Fruit fly (Drosophila melanogaster) whole organism, embryonic: Measurements from ENCODE around the gene CG7407.

ENCODE experiments used
- CG11085 ChIP-seq: fragments of 200-800 bp; sonication (Bioruptor generic); IDR thresholded peaks from 2 replicates; pipeline ENCODE4 v1.3.6; 2022; ENCODE audit warnings: missing biosample characterization, missing genetic modification characterization
- CG11398 ChIP-seq: fragments of 200-800 bp; sonication (Bioruptor generic); optimal IDR thresholded peaks from 2 replicates; lab custom pipeline; 2016; ENCODE audit warnings: missing biosample characterization, missing genetic modification characterization
- CG11723 ChIP-seq: fragments of 200-800 bp; sonication (Bioruptor generic); optimal IDR thresholded peaks from 2 replicates; lab custom pipeline; 2017; ENCODE audit warnings: missing biosample characterization, mild to moderate bottlenecking, missing genetic modification characterization
- CG12071 ChIP-seq: fragments of 200-800 bp; sonication (Bioruptor generic); optimal IDR thresholded peaks from 3 replicates; lab custom pipeline; 2018; ENCODE audit warnings: missing biosample characterization, mild to moderate bottlenecking, missing genetic modification characterization
- CG12769 ChIP-seq: fragments of 200-800 bp; sonication (Bioruptor generic); optimal IDR thresholded peaks from 2 replicates; lab custom pipeline; 2019; ENCODE audit warnings: missing biosample characterization, mild to moderate bottlenecking, missing genetic modification characterization, moderate library complexity
- CG1529 ChIP-seq: fragments of 200-800 bp; sonication (Bioruptor generic); optimal IDR thresholded peaks from 3 replicates; lab custom pipeline; 2018; ENCODE audit warnings: missing biosample characterization, missing genetic modification characterization
- CG15479 ChIP-seq: fragments of 200-800 bp; sonication (Bioruptor generic); optimal IDR thresholded peaks from 3 replicates; lab custom pipeline; 2019; ENCODE audit warnings: missing biosample characterization, mild to moderate bottlenecking, missing genetic modification characterization, moderate library complexity
- CG31224 ChIP-seq: fragments of 200-800 bp; sonication (Bioruptor generic); IDR thresholded peaks from 2 replicates; pipeline ENCODE4 v1.3.6; 2022; ENCODE audit warnings: missing biosample characterization, missing genetic modification characterization
- CG34422 ChIP-seq: fragments of 200-800 bp; sonication (Bioruptor generic); IDR thresholded peaks from 3 replicates; pipeline ENCODE4 v1.3.6; 2022; ENCODE audit warnings: missing biosample characterization, missing genetic modification characterization
- CG3838 ChIP-seq: fragments of 200-800 bp; sonication (Bioruptor generic); optimal IDR thresholded peaks from 3 replicates; lab custom pipeline; 2016; ENCODE audit warnings: missing biosample characterization, missing genetic modification characterization
- CG4282 ChIP-seq: fragments of 200-800 bp; sonication (Bioruptor generic); optimal IDR thresholded peaks from 2 replicates; lab custom pipeline; 2016; ENCODE audit warnings: missing biosample characterization, missing genetic modification characterization
- CG4424 ChIP-seq: fragments of 200-800 bp; sonication (Bioruptor generic); optimal IDR thresholded peaks from 3 replicates; lab custom pipeline; 2016; ENCODE audit warnings: missing biosample characterization, missing genetic modification characterization
- CG6254 ChIP-seq: fragments of 200-800 bp; sonication (Bioruptor generic); optimal IDR thresholded peaks from 3 replicates; lab custom pipeline; 2017; ENCODE audit warnings: mild to moderate bottlenecking, missing biosample characterization, missing genetic modification reagents, missing genetic modification characterization
- CG7372 ChIP-seq: fragments of 200-800 bp; sonication (Bioruptor generic); IDR thresholded peaks from 2 replicates; pipeline ENCODE4 v1.3.6; 2022; ENCODE audit warnings: missing biosample characterization, missing genetic modification characterization
- CG8281 ChIP-seq: fragments of 200-800 bp; sonication (Bioruptor generic); optimal IDR thresholded peaks from 2 replicates; lab custom pipeline; 2018; ENCODE audit warnings: missing biosample characterization, mild to moderate bottlenecking, missing genetic modification characterization, moderate library complexity
- CG9797 ChIP-seq: fragments of 200-800 bp; sonication (Bioruptor generic); optimal IDR thresholded peaks from 3 replicates; lab custom pipeline; 2018; ENCODE audit warnings: missing biosample characterization, mild to moderate bottlenecking, missing genetic modification characterization
- D19B ChIP-seq: fragments of 200-800 bp; sonication (Bioruptor generic); optimal IDR thresholded peaks from 2 replicates; lab custom pipeline; 2017; ENCODE audit warnings: missing biosample characterization, mild to moderate bottlenecking, missing genetic modification characterization
- Dad ChIP-seq: fragments of 200-800 bp; sonication (Bioruptor generic); optimal IDR thresholded peaks from 3 replicates; lab custom pipeline; 2016; ENCODE audit warnings: missing biosample characterization, missing genetic modification characterization
- H15 ChIP-seq: fragments of 200-800 bp; sonication (Bioruptor generic); IDR thresholded peaks from 3 replicates; pipeline ENCODE4 v1.3.6; 2022; ENCODE audit warnings: missing biosample characterization, missing genetic modification characterization
- Nf-YA ChIP-seq: fragments of 200-800 bp; sonication (Bioruptor generic); IDR thresholded peaks from 2 replicates; pipeline ENCODE4 v1.3.6; 2022; ENCODE audit warnings: missing biosample characterization, missing genetic modification characterization
- Rfx ChIP-seq: fragments of 200-800 bp; sonication (Bioruptor generic); IDR thresholded peaks from 2 replicates; pipeline ENCODE4 v1.3.6; 2022; ENCODE audit warnings: missing biosample characterization, missing genetic modification characterization
- Side ChIP-seq: fragments of 200-800 bp; sonication (Bioruptor generic); optimal IDR thresholded peaks from 2 replicates; lab custom pipeline; 2016; ENCODE audit warnings: missing biosample characterization, missing genetic modification characterization
- Ssrp ChIP-seq: fragments of 200-800 bp; sonication (Bioruptor generic); optimal IDR thresholded peaks from 2 replicates; lab custom pipeline; 2018; ENCODE audit warnings: missing biosample characterization, mild to moderate bottlenecking, missing genetic modification characterization, moderate library complexity
- TFAM ChIP-seq: fragments of 200-800 bp; sonication (Bioruptor generic); optimal IDR thresholded peaks from 2 replicates; lab custom pipeline; 2017; ENCODE audit warnings: missing biosample characterization, missing genetic modification characterization, inconsistent platforms
- ap ChIP-seq: fragments of 200-800 bp; sonication (Bioruptor generic); IDR thresholded peaks from 2 replicates; pipeline ENCODE4 v1.3.6; 2022; ENCODE audit warnings: missing biosample characterization, missing genetic modification characterization
- ash1 ChIP-seq: fragments of 200-800 bp; sonication (Bioruptor generic); optimal IDR thresholded peaks from 2 replicates; lab custom pipeline; 2018; ENCODE audit warnings: missing biosample characterization, mild to moderate bottlenecking, missing genetic modification characterization
- btn ChIP-seq: fragments of 200-800 bp; sonication (Bioruptor generic); optimal IDR thresholded peaks from 2 replicates; lab custom pipeline; 2016; ENCODE audit warnings: missing biosample characterization, missing genetic modification characterization
- crc ChIP-seq: fragments of 200-800 bp; sonication (Bioruptor generic); optimal IDR thresholded peaks from 2 replicates; lab custom pipeline; 2016; ENCODE audit warnings: missing biosample characterization, missing genetic modification characterization
- croc ChIP-seq: fragments of 200-800 bp; sonication (Bioruptor generic); conservative IDR thresholded peaks from 3 replicates; pipeline ENCODE4 v1.3.6; 2022; ENCODE audit warnings: missing biosample characterization, missing genetic modification characterization
- crol ChIP-seq: fragments of 200-800 bp; sonication (Bioruptor generic); IDR thresholded peaks from 2 replicates; pipeline ENCODE4 v1.3.6; 2022; ENCODE audit warnings: missing biosample characterization, missing genetic modification characterization
- dm ChIP-seq: fragments of 200-800 bp; sonication (Bioruptor generic); optimal IDR thresholded peaks from 3 replicates; lab custom pipeline; 2016; ENCODE audit warnings: missing biosample characterization, missing genetic modification characterization
- fd3F ChIP-seq: fragments of 200-800 bp; sonication (Bioruptor generic); optimal IDR thresholded peaks from 2 replicates; lab custom pipeline; 2018; ENCODE audit warnings: missing biosample characterization, mild to moderate bottlenecking, missing genetic modification characterization, moderate library complexity
- ftz-f1 ChIP-seq: fragments of 200-800 bp; sonication (Bioruptor generic); optimal IDR thresholded peaks from 2 replicates; lab custom pipeline; 2016; ENCODE audit warnings: missing biosample characterization, missing genetic modification characterization
- gfzf ChIP-seq: fragments of 200-800 bp; sonication (Bioruptor generic); optimal IDR thresholded peaks from 2 replicates; lab custom pipeline; 2016; ENCODE audit warnings: missing biosample characterization, mild to moderate bottlenecking, missing genetic modification characterization, moderate library complexity
- gro ChIP-seq: fragments of 200-800 bp; sonication (Bioruptor generic); optimal IDR thresholded peaks from 2 replicates; lab custom pipeline; 2016; ENCODE audit warnings: missing biosample characterization, missing genetic modification characterization
- gsb-n ChIP-seq: fragments of 200-800 bp; sonication (Bioruptor generic); optimal IDR thresholded peaks from 3 replicates; lab custom pipeline; 2018; ENCODE audit warnings: missing biosample characterization, mild to moderate bottlenecking, missing genetic modification characterization
- hkb ChIP-seq, 2 experiments: fragments of 200-800 bp in 1 of 2; fragments of >200 bp in 1 of 2; sonication (Bioruptor generic) in 1 of 2; IDR thresholded peaks in 1 of 2; optimal IDR thresholded peaks in 1 of 2; 2 replicates each; pipeline versions ENCODE4 v1.3.6 to Lab custom; 2017 to 2022; ENCODE audit warnings: missing biosample characterization in 1 of 2, missing genetic modification characterization in 1 of 2
- ind ChIP-seq: fragments of 200-800 bp; sonication (Bioruptor generic); optimal IDR thresholded peaks from 3 replicates; lab custom pipeline; 2016; ENCODE audit warnings: missing biosample characterization, missing genetic modification characterization
- mirr ChIP-seq: fragments of 200-800 bp; sonication (Bioruptor generic); optimal IDR thresholded peaks from 3 replicates; lab custom pipeline; 2018; ENCODE audit warnings: missing biosample characterization, mild to moderate bottlenecking, missing genetic modification characterization
- otp ChIP-seq: fragments of 200-800 bp; sonication (Bioruptor generic); IDR thresholded peaks from 3 replicates; pipeline ENCODE4, ENCODE4 v1.3.6; 2022; ENCODE audit warnings: missing biosample characterization, missing genetic modification characterization
- pb ChIP-seq: fragments of 200-800 bp; sonication (Bioruptor generic); optimal IDR thresholded peaks from 3 replicates; lab custom pipeline; 2016; ENCODE audit warnings: missing biosample characterization, missing genetic modification characterization
- phol ChIP-seq: fragments of 200-800 bp; sonication (Bioruptor generic); optimal IDR thresholded peaks from 3 replicates; lab custom pipeline; 2018; ENCODE audit warnings: missing biosample characterization, mild to moderate bottlenecking, missing genetic modification characterization, moderate library complexity
- ro ChIP-seq: fragments of 200-800 bp; sonication (Bioruptor generic); IDR thresholded peaks from 2 replicates; pipeline ENCODE4 v1.3.6; 2022; ENCODE audit warnings: missing biosample characterization, missing genetic modification characterization
- salm ChIP-seq: fragments of 200-800 bp; sonication (Bioruptor generic); optimal IDR thresholded peaks from 2 replicates; lab custom pipeline; 2018; ENCODE audit warnings: missing biosample characterization, mild to moderate bottlenecking, missing genetic modification characterization
- sc ChIP-seq, 3 experiments: fragments of >200 bp in 2 of 3; fragments of 200-800 bp in 1 of 3; sonication (Bioruptor generic) in 1 of 3; optimal IDR thresholded peaks; 2 replicates in 2 of 3; 3 replicates in 1 of 3; lab custom pipeline; 2017; ENCODE audit warnings: mild to moderate bottlenecking in 1 of 3, missing biosample characterization in 1 of 3, missing genetic modification characterization in 1 of 3, missing genetic modification reagents in 1 of 3
- sens-2 ChIP-seq: fragments of 200-800 bp; sonication (Bioruptor generic); IDR thresholded peaks from 2 replicates; pipeline ENCODE4 v1.3.6; 2022; ENCODE audit warnings: missing biosample characterization, missing genetic modification characterization
- seq ChIP-seq: fragments of 200-800 bp; sonication (Bioruptor generic); IDR thresholded peaks from 2 replicates; pipeline ENCODE4 v1.3.6; 2022; ENCODE audit warnings: missing biosample characterization, missing genetic modification characterization
- tap ChIP-seq: fragments of 200-800 bp; optimal IDR thresholded peaks from 3 replicates; lab custom pipeline; 2019; ENCODE audit warnings: missing biosample characterization, mild to moderate bottlenecking, missing genetic modification characterization, moderate library complexity
- vfl ChIP-seq: fragments of 200-800 bp; sonication (Bioruptor generic); optimal IDR thresholded peaks from 2 replicates; lab custom pipeline; 2016; ENCODE audit warnings: missing biosample characterization, missing genetic modification characterization
- zfh1 ChIP-seq: fragments of 200-800 bp; sonication (Bioruptor generic); IDR thresholded peaks from 3 replicates; pipeline ENCODE4 v1.3.6; 2022; ENCODE audit warnings: missing biosample characterization, missing genetic modification characterization

CG7407 gene

DNA sequence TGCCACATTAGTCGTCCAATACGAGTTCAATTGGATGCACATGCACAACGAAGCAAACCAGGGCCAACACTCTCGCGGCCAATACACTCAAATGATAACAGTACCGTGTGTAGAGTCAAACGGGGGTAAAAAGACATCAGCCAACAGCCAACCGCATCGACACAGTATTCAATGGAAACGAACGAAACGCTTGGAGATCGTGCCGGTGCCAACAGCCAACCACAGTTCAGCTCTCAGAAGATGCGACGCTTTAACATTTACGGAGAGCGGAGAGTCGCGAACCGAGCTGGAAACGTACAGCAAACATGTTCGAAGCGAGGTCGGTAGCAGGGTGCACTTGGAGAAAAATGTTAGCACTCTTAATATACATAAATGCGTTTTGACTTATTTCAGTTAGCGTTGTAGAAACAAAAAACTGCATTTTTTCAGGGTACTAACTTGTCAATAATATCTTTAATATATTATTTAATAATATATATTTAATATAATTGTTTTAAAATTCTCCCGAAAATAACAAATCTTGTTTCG lies 15.2 kb upstream of the CG7407 start (continued):
- no peak for TF ChIP-seq TFAM (GFP tag; lab: Kevin White, UChicago)
- TF ChIP-seq CG11723 (GFP tag; lab: Kevin White, UChicago): peak; percentile 47
- no peak for TF ChIP-seq Ssrp
- TF ChIP-seq croc (GFP tag; lab: Robert Waterston, UW): peak; percentile 35; the same call in 1 of the 3 replicates
- TF ChIP-seq pb (GFP tag; lab: Kevin White, UChicago): no peak
- TF ChIP-seq CG7372 (GFP tag; lab: Robert Waterston, UW): no peak
- TF ChIP-seq H15 (GFP tag; lab: Robert Waterston, UW): peak; percentile 56; the same call in 2 of the 3 replicates
- TF ChIP-seq ap (GFP tag; lab: Robert Waterston, UW): 0 out of 2 replicates have a peak, but pooled peaks have one; percentile 29
- no peak for TF ChIP-seq Dad (GFP tag; lab: Kevin White, UChicago)
- no peak for TF ChIP-seq ash1 (GFP tag; lab: Kevin White, UChicago)
- TF ChIP-seq btn (GFP tag; lab: Kevin White, UChicago): no peak
- TF ChIP-seq crc (GFP tag; lab: Kevin White, UChicago): no peak
- peak; percentile 71 for TF ChIP-seq Nf-YA
- TF ChIP-seq CG12769 (tag; lab: Kevin White, UChicago): no peak
- TF ChIP-seq crol: no peak
- no peak for TF ChIP-seq sc (optimal IDR thresholded peaks at IDR 0.05; lab: Kevin White, UChicago)
- TF ChIP-seq sc (GFP tag; optimal IDR thresholded peaks at IDR 0.05; lab: Kevin White, UChicago): peak; percentile 44
- TF ChIP-seq Rfx: peak; percentile 69; the same call in 1 of the 2 replicates
- no peak for TF ChIP-seq CG11398 (GFP tag; lab: Kevin White, UChicago)
- no peak for TF ChIP-seq D19B
- peak; percentile 75 for TF ChIP-seq gsb-n (tag; lab: Kevin White, UChicago)
- no peak for TF ChIP-seq CG9797 (GFP tag; lab: Kevin White, UChicago)
- no peak for TF ChIP-seq gfzf (GFP tag; lab: Kevin White, UChicago)
- no peak for TF ChIP-seq mirr (GFP tag; lab: Kevin White, UChicago)
- TF ChIP-seq CG12071 (GFP tag; lab: Kevin White, UChicago): no peak
- peak; percentile 20; the same call in 1 of the 2 replicates for TF ChIP-seq CG31224 (GFP tag; lab: Robert Waterston, UW)
- no peak for TF ChIP-seq fd3F (GFP tag; lab: Kevin White, UChicago)
- peak; percentile 22 for TF ChIP-seq CG1529
- TF ChIP-seq otp (GFP tag; lab: Robert Waterston, UW): peak; percentile 57; the same call in 1 of the 3 replicates
- TF ChIP-seq zfh1 (GFP tag; lab: Robert Waterston, UW): peak; percentile 78
- no peak for TF ChIP-seq gro (GFP tag; lab: Kevin White, UChicago)
- TF ChIP-seq tap: peak; percentile 48
- peak; percentile 62 for TF ChIP-seq CG4424 (GFP tag; lab: Kevin White, UChicago)
- peak; percentile 47; the same call in 1 of the 2 replicates for TF ChIP-seq seq (GFP tag; lab: Robert Waterston, UW)
- TF ChIP-seq phol (tag; lab: Kevin White, UChicago): peak; percentile 82
- peak; percentile 49 for TF ChIP-seq ind (GFP tag; lab: Kevin White, UChicago)
- TF ChIP-seq Side (GFP tag; lab: Kevin White, UChicago): no peak
- peak; percentile 67 for TF ChIP-seq CG6254 (GFP tag; lab: Kevin White, UChicago)
- TF ChIP-seq vfl (GFP tag; lab: Kevin White, UChicago): no peak
- TF ChIP-seq CG3838 (GFP tag; lab: Kevin White, UChicago): no peak
- TF ChIP-seq hkb (optimal IDR thresholded peaks at IDR 0.05; lab: Kevin White, UChicago): no peak
- peak; percentile 72 for TF ChIP-seq hkb (GFP tag; IDR thresholded peaks at IDR 0.05; lab: Robert Waterston, UW)
- no peak for TF ChIP-seq ftz-f1 (GFP tag; lab: Kevin White, UChicago)
- no peak for TF ChIP-seq salm (tag; lab: Kevin White, UChicago)
- TF ChIP-seq CG4282 (GFP tag; lab: Kevin White, UChicago): no peak
- TF ChIP-seq CG11085 (GFP tag; lab: Robert Waterston, UW): no peak; the same call in 1 of the 2 replicates
- TF ChIP-seq dm: no peak
- TF ChIP-seq ro (GFP tag; lab: Robert Waterston, UW): no peak
- 0 out of 2 replicates have a peak, but pooled peaks have one; percentile 53 for TF ChIP-seq sens-2
- TF ChIP-seq CG15479 (GFP tag; lab: Kevin White, UChicago): no peak
- peak; percentile 30 for TF ChIP-seq CG8281 (tag; lab: Kevin White, UChicago)
- peak; percentile 68; the same call in 2 of the 3 replicates for TF ChIP-seq CG34422
